Worm (Caenorhabditis elegans): ENCODE data around the gene sre-37.

sre-37 gene

ce11 chrII:12491936-12492335, 26.3 kb downstream of the sre-37 start, which contains the start of gene srz-6:
srz-6 (plus strand) TSS chrII:12492236.
- TF ChIP-seq T22C8.4 (GFP tag; IDR thresholded peaks at IDR 0.05) (no peak), flt-1 (GFP tag; IDR thresholded peaks at IDR 0.05) (no peak), tab-1 (GFP tag; IDR thresholded peaks at IDR 0.05) (no peak), ztf-29 (GFP tag; IDR thresholded peaks at IDR 0.05) (no peak), ztf-23 (GFP tag; IDR thresholded peaks at IDR 0.05) (no peak), med-1 (GFP tag; optimal IDR thresholded peaks at IDR 0.05; ENCODE audit: insufficient read depth) (no peak), cog-1 (tag; optimal IDR thresholded peaks at IDR 0.05) (no peak), klf-2 (GFP tag; conservative IDR thresholded peaks at IDR 0.05) (no peak), ref-1 (GFP tag; conservative IDR thresholded peaks at IDR 0.05) (no peak)

ce11 chrII:12494067-12494477, 28.4 kb downstream of the sre-37 start:
- TF ChIP-seq ztf-23 (GFP tag; IDR thresholded peaks at IDR 0.05) (no peak), ref-1 (GFP tag; conservative IDR thresholded peaks at IDR 0.05) (no peak), med-1 (GFP tag; optimal IDR thresholded peaks at IDR 0.05; ENCODE audit: insufficient read depth) (no peak), cog-1 (tag; optimal IDR thresholded peaks at IDR 0.05) (no peak), tab-1 (GFP tag; IDR thresholded peaks at IDR 0.05) (no peak), klf-2 (GFP tag; conservative IDR thresholded peaks at IDR 0.05) (no peak), T22C8.4 (GFP tag; IDR thresholded peaks at IDR 0.05) (no peak), flt-1 (GFP tag; IDR thresholded peaks at IDR 0.05) (no peak), ztf-29 (GFP tag; IDR thresholded peaks at IDR 0.05) (no peak)

ce11 chrII:12494556-12495131, 29.0 kb downstream of the sre-37 start, which contains the start of gene col-85:
col-85 (minus strand) TSS chrII:12495095.
- TF ChIP-seq med-1 (GFP tag; optimal IDR thresholded peaks at IDR 0.05; ENCODE audit: insufficient read depth) (peak; percentile 73), klf-2 (GFP tag; conservative IDR thresholded peaks at IDR 0.05) (peak; percentile 98), ref-1 (GFP tag; conservative IDR thresholded peaks at IDR 0.05) (peak; percentile 88), T22C8.4 (GFP tag; IDR thresholded peaks at IDR 0.05) (peak; percentile 96), ztf-29 (GFP tag; IDR thresholded peaks at IDR 0.05) (peak; percentile 100), flt-1 (GFP tag; IDR thresholded peaks at IDR 0.05) (peak; percentile 97), cog-1 (tag; optimal IDR thresholded peaks at IDR 0.05) (peak; percentile 83), ztf-23 (GFP tag; IDR thresholded peaks at IDR 0.05) (peak; percentile 98), tab-1 (GFP tag; IDR thresholded peaks at IDR 0.05) (peak; percentile 98)

ce11 chrII:12496981-12497380, 31.3 kb downstream of the sre-37 start, which contains the start of gene T21B4.3:
T21B4.3 (minus strand) TSS chrII:12497081.
- TF ChIP-seq T22C8.4 (GFP tag; IDR thresholded peaks at IDR 0.05) (no peak), tab-1 (GFP tag; IDR thresholded peaks at IDR 0.05) (no peak), klf-2 (GFP tag; conservative IDR thresholded peaks at IDR 0.05) (no peak), ztf-29 (GFP tag; IDR thresholded peaks at IDR 0.05) (no peak), ztf-23 (GFP tag; IDR thresholded peaks at IDR 0.05) (no peak), med-1 (GFP tag; optimal IDR thresholded peaks at IDR 0.05; ENCODE audit: insufficient read depth) (no peak), cog-1 (tag; optimal IDR thresholded peaks at IDR 0.05) (no peak), flt-1 (GFP tag; IDR thresholded peaks at IDR 0.05) (no peak)

- no peak for TF ChIP-seq ztf-29 (GFP tag; IDR thresholded peaks at IDR 0.05)
- no peak for TF ChIP-seq cog-1 (tag; optimal IDR thresholded peaks at IDR 0.05)
- TF ChIP-seq flt-1 (GFP tag; IDR thresholded peaks at IDR 0.05) = no peak
- TF ChIP-seq klf-2 (GFP tag; conservative IDR thresholded peaks at IDR 0.05) = no peak
- no peak for TF ChIP-seq ref-1 (GFP tag; conservative IDR thresholded peaks at IDR 0.05)
- no peak for TF ChIP-seq tab-1 (GFP tag; IDR thresholded peaks at IDR 0.05)
Observed at ce11 chrII:12499969-12500368, 34.3 kb downstream of the sre-37 start.

- TF ChIP-seq cog-1 (tag; optimal IDR thresholded peaks at IDR 0.05) (no peak), ztf-29 (GFP tag; IDR thresholded peaks at IDR 0.05) (no peak), ref-1 (GFP tag; conservative IDR thresholded peaks at IDR 0.05) (no peak), med-1 (GFP tag; optimal IDR thresholded peaks at IDR 0.05; ENCODE audit: insufficient read depth) (no peak), klf-2 (GFP tag; conservative IDR thresholded peaks at IDR 0.05) (no peak)
Observed at ce11 chrII:12502784-12503183, 37.1 kb downstream of the sre-37 start, which contains the start of gene ador-1. ador-1 (minus strand) TSS chrII:12502884.

- no peak for TF ChIP-seq ztf-23 (GFP tag; IDR thresholded peaks at IDR 0.05)
- TF ChIP-seq klf-2 (GFP tag; conservative IDR thresholded peaks at IDR 0.05) = no peak
- no peak for TF ChIP-seq ref-1 (GFP tag; conservative IDR thresholded peaks at IDR 0.05)
- no peak for TF ChIP-seq cog-1 (tag; optimal IDR thresholded peaks at IDR 0.05)
- TF ChIP-seq med-1 (GFP tag; optimal IDR thresholded peaks at IDR 0.05; ENCODE audit: insufficient read depth) = no peak
Observed at ce11 chrII:12506511-12506910, 40.9 kb downstream of the sre-37 start.

ce11 chrII:12507038-12507437, 41.4 kb downstream of the sre-37 start, which contains the start of gene srh-68:
srh-68 (plus strand) TSS chrII:12507338.
- TF ChIP-seq cog-1 (tag; optimal IDR thresholded peaks at IDR 0.05) = no peak
- no peak for TF ChIP-seq med-1 (GFP tag; optimal IDR thresholded peaks at IDR 0.05; ENCODE audit: insufficient read depth)
- TF ChIP-seq ref-1 (GFP tag; conservative IDR thresholded peaks at IDR 0.05) = no peak
- TF ChIP-seq ztf-23 (GFP tag; IDR thresholded peaks at IDR 0.05) = no peak
- no peak for TF ChIP-seq tab-1 (GFP tag; IDR thresholded peaks at IDR 0.05)
- TF ChIP-seq flt-1 (GFP tag; IDR thresholded peaks at IDR 0.05) = no peak
- TF ChIP-seq klf-2 (GFP tag; conservative IDR thresholded peaks at IDR 0.05) = no peak
- no peak for TF ChIP-seq T22C8.4 (GFP tag; IDR thresholded peaks at IDR 0.05)
- TF ChIP-seq ztf-29 (GFP tag; IDR thresholded peaks at IDR 0.05) = no peak

- no peak for TF ChIP-seq med-1 (GFP tag; optimal IDR thresholded peaks at IDR 0.05; ENCODE audit: insufficient read depth)
- TF ChIP-seq ztf-23 (GFP tag; IDR thresholded peaks at IDR 0.05) = no peak
- TF ChIP-seq tab-1 (GFP tag; IDR thresholded peaks at IDR 0.05) = no peak
- no peak for TF ChIP-seq flt-1 (GFP tag; IDR thresholded peaks at IDR 0.05)
- TF ChIP-seq cog-1 (tag; optimal IDR thresholded peaks at IDR 0.05) = no peak
- no peak for TF ChIP-seq ref-1 (GFP tag; conservative IDR thresholded peaks at IDR 0.05)
- no peak for TF ChIP-seq klf-2 (GFP tag; conservative IDR thresholded peaks at IDR 0.05)
- no peak for TF ChIP-seq ztf-29 (GFP tag; IDR thresholded peaks at IDR 0.05)
- no peak for TF ChIP-seq T22C8.4 (GFP tag; IDR thresholded peaks at IDR 0.05)
Observed at ce11 chrII:12508650-12509049, 43.0 kb downstream of the sre-37 start, which contains the start of gene srh-67. srh-67 (plus strand) TSS chrII:12508950.

ce11 chrII:12511866-12512265, 46.2 kb downstream of the sre-37 start, which contains the start of gene srh-73:
srh-73 (plus strand) TSS chrII:12512166.
- TF ChIP-seq klf-2 (GFP tag; conservative IDR thresholded peaks at IDR 0.05) (no peak), med-1 (GFP tag; optimal IDR thresholded peaks at IDR 0.05; ENCODE audit: insufficient read depth) (no peak), flt-1 (GFP tag; IDR thresholded peaks at IDR 0.05) (no peak), cog-1 (tag; optimal IDR thresholded peaks at IDR 0.05) (no peak), ztf-29 (GFP tag; IDR thresholded peaks at IDR 0.05) (no peak), tab-1 (GFP tag; IDR thresholded peaks at IDR 0.05) (no peak), ztf-23 (GFP tag; IDR thresholded peaks at IDR 0.05) (no peak), T22C8.4 (GFP tag; IDR thresholded peaks at IDR 0.05) (no peak), ref-1 (GFP tag; conservative IDR thresholded peaks at IDR 0.05) (no peak)

All from whole organism, midembryonic.